Fruit fly (Drosophila melanogaster) whole organism, pupa: ENCODE results near the gene Blm.

Experiments used
- CG10348 ChIP-seq: fragments of 200-800 bp; sonication (Bioruptor generic); IDR thresholded peaks from 2 replicates; pipeline ENCODE4 v1.3.6; 2022; ENCODE audit warnings: missing biosample characterization, missing genetic modification characterization
- CG32121 ChIP-seq: fragments of 200-800 bp; sonication (Bioruptor generic); IDR thresholded peaks from 2 replicates; pipeline ENCODE4 v1.3.6; 2022; ENCODE audit warnings: missing biosample characterization, missing genetic modification characterization
- gl ChIP-seq: fragments of 200-800 bp; sonication (Bioruptor generic); optimal IDR thresholded peaks from 2 replicates; lab custom pipeline; 2018; ENCODE audit warnings: missing biosample characterization, mild to moderate bottlenecking, missing genetic modification characterization
- rn ChIP-seq: fragments of 200-800 bp; sonication (Bioruptor generic); IDR thresholded peaks from 2 replicates; pipeline ENCODE4 v1.3.6; 2022; ENCODE audit warnings: missing biosample characterization, missing genetic modification characterization

DNA sequence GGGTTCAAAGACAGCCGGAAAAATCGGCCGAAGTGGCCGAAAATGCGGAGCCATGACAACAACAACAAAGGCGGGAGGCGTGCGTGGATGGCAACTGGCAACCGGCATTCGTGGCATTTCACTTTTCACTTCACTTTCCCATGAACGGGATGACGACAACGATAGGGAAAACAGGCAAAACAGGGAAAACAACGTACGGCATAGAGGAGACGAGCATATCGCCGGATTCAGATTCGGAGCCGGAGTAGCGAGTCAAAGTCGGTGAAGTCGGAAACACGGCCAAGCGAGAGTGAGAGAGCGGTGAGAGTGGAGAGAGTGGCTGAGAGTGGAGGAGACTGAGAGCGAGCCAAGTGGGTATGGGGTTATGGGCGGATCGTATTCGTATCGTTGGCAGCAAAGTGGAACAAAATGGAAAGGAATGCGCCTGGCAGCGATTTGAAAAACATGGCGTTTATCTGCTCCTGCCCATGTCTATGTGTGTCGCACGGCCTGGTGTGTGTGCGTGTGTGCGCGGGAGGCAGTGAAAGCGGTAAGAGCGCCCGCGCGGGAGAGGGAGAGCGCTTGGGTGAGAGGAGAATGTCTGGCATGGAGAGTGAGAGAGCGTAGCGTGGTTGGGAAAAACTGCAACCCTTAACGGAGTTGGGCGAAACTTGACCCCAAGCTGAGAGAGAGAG is 31.9 kb upstream of the Blm start:
- TF ChIP-seq rn (GFP tag; lab: Robert Waterston, UW), result no peak
- TF ChIP-seq CG10348, result no peak
- no peak for TF ChIP-seq CG32121 (GFP tag; lab: Robert Waterston, UW)
- no peak for TF ChIP-seq gl (tag; lab: Kevin White, UChicago)
